Worm (Caenorhabditis elegans): Measurements from ENCODE around the gene mfsd-11.

Gene mfsd-11

DNA sequence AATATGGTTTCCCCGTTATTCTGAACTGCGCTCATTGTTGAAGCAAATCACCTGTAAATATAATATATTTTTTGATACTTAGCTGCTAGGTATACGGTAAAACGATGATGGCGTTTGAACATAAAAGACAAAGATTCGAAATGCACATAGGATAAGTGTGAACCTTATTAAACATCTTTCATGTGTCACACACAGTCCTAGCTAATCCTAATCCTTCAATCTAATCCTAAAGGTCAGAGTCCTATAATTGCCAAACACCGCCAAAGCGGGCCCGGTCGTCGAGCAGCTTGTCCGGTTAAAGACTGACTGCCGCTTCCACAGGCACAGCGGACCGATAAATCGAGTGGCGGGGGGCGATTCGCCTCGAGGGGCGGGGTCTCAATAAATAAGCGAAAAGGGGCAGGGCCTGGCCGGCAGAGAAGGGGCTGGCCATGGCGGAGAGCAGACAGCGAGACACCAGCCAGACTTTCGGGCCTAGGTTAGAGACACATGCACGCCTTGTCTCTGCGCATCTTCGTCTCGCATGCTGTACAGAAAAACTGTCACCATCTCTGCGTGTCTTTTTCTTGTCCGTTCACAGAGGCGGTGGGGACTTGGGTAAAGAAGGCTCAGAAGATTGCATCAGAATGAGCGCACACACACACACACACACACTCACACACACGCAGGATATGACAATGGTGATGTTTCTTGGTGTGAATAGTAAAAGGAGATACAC is 17.9 kb upstream of the mfsd-11 start, which contains the start of gene F57G12.1 (continued):
- no peak for TF ChIP-seq F44E2.7 (GFP tag; IDR thresholded peaks at IDR 0.05)
- no peak for TF ChIP-seq mdt-29 (GFP tag; IDR thresholded peaks at IDR 0.05)
- TF ChIP-seq daf-12 (tag; optimal IDR thresholded peaks at IDR 0.05), result no peak
- peak; percentile 100 for TF ChIP-seq aha-1 (tag)
- TF ChIP-seq lin-29 (GFP tag; IDR thresholded peaks at IDR 0.05), result no peak
- TF ChIP-seq ceh-44 (GFP tag; IDR thresholded peaks at IDR 0.05), result no peak
- TF ChIP-seq D1046.2 (GFP tag; IDR thresholded peaks at IDR 0.05), result no peak
- TF ChIP-seq tra-1 (GFP tag; IDR thresholded peaks at IDR 0.05), result peak; percentile 68; the same call in 1 of the 2 replicates
- no peak for TF ChIP-seq duxl-1 (tag; optimal IDR thresholded peaks at IDR 0.05; ENCODE audit: poor library complexity)
- TF ChIP-seq nhr-111 (GFP tag; optimal IDR thresholded peaks at IDR 0.05), result no peak
- peak in 1 of 2 experiments; percentile 8 for TF ChIP-seq daf-16 (GFP tag; optimal IDR thresholded peaks at IDR 0.05)
- TF ChIP-seq daf-16 (tag; optimal IDR thresholded peaks at IDR 0.05), result peak; percentile 10
- peak; percentile 86 for TF ChIP-seq nhr-25 (tag; optimal IDR thresholded peaks at IDR 0.05; ENCODE audit: borderline replicate concordance, insufficient read depth)
- no peak for TF ChIP-seq daf-19 (GFP tag; conservative IDR thresholded peaks at IDR 0.05)
- no peak for TF ChIP-seq lir-3 (tag; optimal IDR thresholded peaks at IDR 0.05)
- TF ChIP-seq zip-11 (GFP tag; IDR thresholded peaks at IDR 0.05), result no peak
- TF ChIP-seq spr-3 (GFP tag; optimal IDR thresholded peaks at IDR 0.05), result peak; percentile 61
- TF ChIP-seq F10B5.3 (tag; optimal IDR thresholded peaks at IDR 0.05), result no peak
- no peak for TF ChIP-seq unc-130 (GFP tag; optimal IDR thresholded peaks at IDR 0.05)
- TF ChIP-seq fos-1 (tag; optimal IDR thresholded peaks at IDR 0.05), result no peak
- peak; percentile 74 for TF ChIP-seq nhr-10 (tag; optimal IDR thresholded peaks at IDR 0.05)
- peak; percentile 98 for TF ChIP-seq set-16 (GFP tag; IDR thresholded peaks at IDR 0.05)
- no peak for TF ChIP-seq zfp-2 (tag; optimal IDR thresholded peaks at IDR 0.05)
- TF ChIP-seq T26A8.4 (GFP tag; IDR thresholded peaks at IDR 0.05), result 0 out of 2 replicates have a peak, but pooled peaks have one; percentile 15
- TF ChIP-seq Y75B8A.6 (GFP tag; IDR thresholded peaks at IDR 0.05), result peak; percentile 8; the same call in 1 of the 2 replicates
- TF ChIP-seq ztf-11 (tag; optimal IDR thresholded peaks at IDR 0.05), result no peak
- peak; percentile 25; the same call in 1 of the 2 replicates for TF ChIP-seq dmd-8 (GFP tag; IDR thresholded peaks at IDR 0.05)
- peak; percentile 91 for TF ChIP-seq hmg-1.1 (GFP tag; IDR thresholded peaks at IDR 0.05)
- no peak for TF ChIP-seq pha-4 (GFP tag; IDR thresholded peaks at IDR 0.05)
- no peak for TF ChIP-seq pha-4 (tag; optimal IDR thresholded peaks at IDR 0.05)
- TF ChIP-seq mdl-1 (tag; optimal IDR thresholded peaks at IDR 0.05), result peak; percentile 70 to 87
- TF ChIP-seq lin-1 (GFP tag; IDR thresholded peaks at IDR 0.05), result peak; percentile 34; the same call in 1 of the 2 replicates
- peak; percentile 18; the same call in 1 of the 2 replicates for TF ChIP-seq Y48G9A.11 (GFP tag; IDR thresholded peaks at IDR 0.05)
- no peak for TF ChIP-seq lin-39 (tag; optimal IDR thresholded peaks at IDR 0.05)
- TF ChIP-seq pqm-1 (tag; optimal IDR thresholded peaks at IDR 0.05), result no peak
- peak; percentile 48 for TF ChIP-seq nhr-77 (tag; optimal IDR thresholded peaks at IDR 0.05)
- TF ChIP-seq nhr-28 (tag; optimal IDR thresholded peaks at IDR 0.05), result peak; percentile 62
- no peak for TF ChIP-seq nhr-42 (GFP tag; IDR thresholded peaks at IDR 0.05)
- TF ChIP-seq daf-8 (GFP tag; IDR thresholded peaks at IDR 0.05), result no peak
- TF ChIP-seq saeg-2 (GFP tag; IDR thresholded peaks at IDR 0.05), result no peak
- no peak for TF ChIP-seq lin-15B (tag; optimal IDR thresholded peaks at IDR 0.05)
- TF ChIP-seq nhr-102 (tag; optimal IDR thresholded peaks at IDR 0.05), result peak; percentile 20
- TF ChIP-seq R02D3.7 (tag; optimal IDR thresholded peaks at IDR 0.05), result no peak
- TF ChIP-seq ztf-7 (tag; optimal IDR thresholded peaks at IDR 0.05), result no peak
- no peak for TF ChIP-seq nhr-41 (GFP tag; IDR thresholded peaks at IDR 0.05)
- TF ChIP-seq aly-2 (tag; optimal IDR thresholded peaks at IDR 0.05), result no peak
- 0 out of 2 replicates have a peak, but pooled peaks have one; percentile 41 for TF ChIP-seq vab-7 (GFP tag; IDR thresholded peaks at IDR 0.05)
- TF ChIP-seq skn-1 (tag; optimal IDR thresholded peaks at IDR 0.05), result no peak
- peak; percentile 1 to 51 for TF ChIP-seq lsy-2 (tag; optimal IDR thresholded peaks at IDR 0.05)
- no peak for TF ChIP-seq cey-2 (tag; optimal IDR thresholded peaks at IDR 0.05; ENCODE audit: borderline replicate concordance, insufficient read depth)
- TF ChIP-seq nhr-6 (tag; optimal IDR thresholded peaks at IDR 0.05), result peak; percentile 69

Data from whole organism, L4 larva.